Worm (Caenorhabditis elegans) whole organism, mixed stage, embryonic: ENCODE data around the gene C17F4.2.
"Not testable (repeated sequence)": the region's sequence is repeated elsewhere in the genome, so short reads cannot be mapped to it uniquely, and the experiment has no call there.

ENCODE experiments used
- elt-1 ChIP-seq: sonication (generic microtip); optimal IDR thresholded peaks from 2 replicates; lab custom pipeline; 2017; ENCODE audit warnings: missing genetic modification characterization, mild to moderate bottlenecking, missing compliant biosample characterization, antibody characterized with exemption, moderate library complexity, borderline replicate concordance; ENCODE audit not compliant: insufficient read depth
- elt-3 ChIP-seq: fragments of 150-350 bp; optimal IDR thresholded peaks from 2 replicates; lab custom pipeline; 2014; ENCODE audit warnings: missing biosample characterization, missing genetic modification characterization
- nhr-2 ChIP-seq: fragments of 150-350 bp; optimal IDR thresholded peaks from 2 replicates; lab custom pipeline; 2014; ENCODE audit warnings: missing biosample characterization, missing genetic modification characterization
- nhr-76 ChIP-seq: sonication (generic microtip); optimal IDR thresholded peaks from 2 replicates; lab custom pipeline; 2017; ENCODE audit warnings: missing biosample characterization, missing genetic modification characterization
- snpc-4 ChIP-seq: fragments of 150-350 bp; optimal IDR thresholded peaks from 2 replicates; lab custom pipeline; 2014; ENCODE audit warnings: missing biosample characterization, missing genetic modification characterization
- tbx-8 ChIP-seq: fragments of 200-800 bp; sonication (Bioruptor generic); optimal IDR thresholded peaks from 2 replicates; lab custom pipeline; 2018; ENCODE audit warnings: mild to moderate bottlenecking, missing genetic modification characterization, moderate library complexity, missing compliant biosample characterization
- unc-120 ChIP-seq: sonication (generic microtip); optimal IDR thresholded peaks from 2 replicates; lab custom pipeline; 2017; ENCODE audit warnings: missing genetic modification characterization, missing compliant biosample characterization; ENCODE audit not compliant: poor library complexity, severe bottlenecking

ce11 chrII:3201242-3201641 is 47.2 kb upstream of the C17F4.2 start, which contains the start of gene sri-48:
- not testable (repeated sequence) for TF ChIP-seq nhr-2 (tag; lab: Kevin White, UChicago); elt-3 (tag; lab: Kevin White, UChicago); unc-120 (tag; lab: Kevin White, UChicago); tbx-8 (GFP tag; lab: Kevin White, UChicago); elt-1 (tag; lab: Kevin White, UChicago); nhr-76 (tag; lab: Kevin White, UChicago); snpc-4
